Fruit fly (Drosophila melanogaster) Kc167 (cell line): ENCODE measurements around the gene eIF2Bepsilon.

Experiments
- Myc ChIP-seq: fragments of >200 bp; optimal IDR thresholded peaks from 2 replicates; lab custom pipeline; 2017; ENCODE audit warnings: missing external identifiers
- Sin3A ChIP-seq: fragments of >200 bp; optimal IDR thresholded peaks from 2 replicates; lab custom pipeline; 2018; ENCODE audit warnings: missing external identifiers
- h ChIP-seq: fragments of >200 bp; optimal IDR thresholded peaks from 3 replicates; lab custom pipeline; 2018; ENCODE audit warnings: missing external identifiers
- insv ChIP-seq: fragments of >200 bp; optimal IDR thresholded peaks from 3 replicates; lab custom pipeline; 2018; ENCODE audit warnings: missing external identifiers

DNA sequence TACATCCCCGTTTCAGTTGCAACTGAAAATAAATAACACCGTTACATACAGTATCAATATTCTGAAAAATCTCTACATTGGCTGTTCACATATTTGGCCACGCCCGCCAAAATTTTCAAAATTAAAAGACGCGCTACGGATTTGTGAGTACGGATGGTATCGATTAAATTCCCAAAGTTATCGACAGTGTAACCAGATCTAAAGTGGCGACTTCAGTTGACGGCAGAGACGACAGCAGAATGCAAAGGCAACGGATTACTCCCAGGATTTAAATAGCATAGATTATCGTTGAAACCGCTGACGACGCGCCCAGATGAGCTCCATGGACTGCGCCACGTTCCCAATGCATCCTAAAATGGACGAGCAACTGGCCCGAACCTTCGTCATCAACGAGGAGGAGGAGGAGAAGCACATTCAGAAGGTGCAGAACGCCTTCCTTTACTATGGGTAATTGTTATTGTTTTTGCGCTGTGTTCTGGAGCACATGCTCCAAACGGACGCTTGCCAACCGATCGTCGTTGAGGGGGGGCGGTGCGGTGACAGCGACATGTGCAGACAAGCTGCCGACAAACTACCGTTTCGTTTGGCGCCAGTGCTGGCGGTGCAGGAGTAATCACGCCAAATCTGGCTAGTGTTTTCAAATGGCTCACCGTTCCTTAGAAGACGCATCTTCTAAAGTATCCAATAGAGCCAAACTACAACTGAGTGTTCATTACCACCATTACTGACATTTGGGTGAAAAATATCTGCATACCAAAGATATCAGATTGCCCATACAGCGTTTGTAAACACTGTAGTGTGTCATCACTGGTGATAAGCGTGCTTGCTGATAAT lies 5.0 kb upstream of the eIF2Bepsilon start, which contains the start of gene CG11596:
- no peak for TF ChIP-seq Sin3A (lab: Kevin White, UChicago)
- no peak for TF ChIP-seq Myc (lab: Kevin White, UChicago)
- TF ChIP-seq h (lab: Kevin White, UChicago): no peak
- TF ChIP-seq insv (lab: Kevin White, UChicago): no peak
